Fruit fly (Drosophila melanogaster) whole organism, embryonic: ENCODE data around the gene phol.

Experiments
- Aef1 ChIP-seq: fragments of 200-800 bp; sonication (Bioruptor generic); IDR thresholded peaks from 3 replicates; pipeline ENCODE4 v1.3.6; 2022; ENCODE audit warnings: missing biosample characterization, missing genetic modification characterization
- Awh ChIP-seq: fragments of 200-800 bp; sonication (Bioruptor generic); IDR thresholded peaks from 2 replicates; pipeline ENCODE4, ENCODE4 v1.3.6; 2022; ENCODE audit warnings: missing biosample characterization, missing genetic modification characterization
- BEAF-32 ChIP-seq: fragments of 200-800 bp; sonication (Bioruptor generic); optimal IDR thresholded peaks from 3 replicates; lab custom pipeline; 2017; ENCODE audit warnings: missing biosample characterization, missing genetic modification characterization, mild to moderate bottlenecking, moderate library complexity, missing genetic modification reagents
- CG11560 ChIP-seq: fragments of 200-800 bp; sonication (Bioruptor generic); IDR thresholded peaks from 3 replicates; pipeline ENCODE4 v1.3.6; 2022; ENCODE audit warnings: missing biosample characterization, missing genetic modification characterization
- CG13894 ChIP-seq: fragments of 200-800 bp; sonication (Bioruptor generic); optimal IDR thresholded peaks from 3 replicates; lab custom pipeline; 2018; ENCODE audit warnings: missing biosample characterization, mild to moderate bottlenecking, missing genetic modification characterization, moderate library complexity
- CG17829 ChIP-seq: fragments of 200-800 bp; optimal IDR thresholded peaks from 2 replicates; lab custom pipeline; 2019; ENCODE audit warnings: missing biosample characterization, mild to moderate bottlenecking, missing genetic modification characterization, moderate library complexity
- CG1792 ChIP-seq: fragments of 200-800 bp; sonication (Bioruptor generic); optimal IDR thresholded peaks from 2 replicates; lab custom pipeline; 2016; ENCODE audit warnings: missing biosample characterization, missing genetic modification characterization
- CG18011 ChIP-seq: fragments of 200-800 bp; sonication (Bioruptor generic); optimal IDR thresholded peaks from 2 replicates; lab custom pipeline; 2017; ENCODE audit warnings: missing biosample characterization, missing genetic modification characterization, mild to moderate bottlenecking, moderate library complexity, missing genotype
- CG18476 ChIP-seq: fragments of 200-800 bp; sonication (Bioruptor generic); optimal IDR thresholded peaks from 2 replicates; lab custom pipeline; 2016; ENCODE audit warnings: missing biosample characterization, mild to moderate bottlenecking, missing genetic modification characterization
- CG30403 ChIP-seq: fragments of 200-800 bp; sonication (Bioruptor generic); optimal IDR thresholded peaks from 3 replicates; lab custom pipeline; 2016; ENCODE audit warnings: missing biosample characterization, missing genetic modification characterization
- CG3163 ChIP-seq: fragments of 200-800 bp; sonication (Bioruptor generic); optimal IDR thresholded peaks from 3 replicates; lab custom pipeline; 2016; ENCODE audit warnings: missing biosample characterization, missing genetic modification characterization
- CG3407 ChIP-seq: fragments of 200-800 bp; sonication (Bioruptor generic); optimal IDR thresholded peaks from 2 replicates; lab custom pipeline; 2018; ENCODE audit warnings: missing biosample characterization, mild to moderate bottlenecking, missing genetic modification characterization
- CG34224 ChIP-seq: fragments of 200-800 bp; sonication (Bioruptor generic); IDR thresholded peaks from 3 replicates; pipeline ENCODE4 v1.3.6; 2022; ENCODE audit warnings: missing biosample characterization, missing genetic modification characterization; ENCODE audit not compliant: partially characterized antibody
- CG3995 ChIP-seq: fragments of 200-800 bp; sonication (Bioruptor generic); optimal IDR thresholded peaks from 3 replicates; lab custom pipeline; 2016; ENCODE audit warnings: missing biosample characterization, missing genetic modification characterization
- CG5953 ChIP-seq: fragments of 200-800 bp; sonication (Bioruptor generic); IDR thresholded peaks from 2 replicates; pipeline ENCODE4 v1.3.6; 2022; ENCODE audit warnings: missing biosample characterization, missing genetic modification characterization
- CG6689 ChIP-seq: fragments of 200-800 bp; sonication (Bioruptor generic); IDR thresholded peaks from 2 replicates; pipeline ENCODE4 v1.3.6; 2022; ENCODE audit warnings: missing biosample characterization, missing genetic modification characterization
- CG8281 ChIP-seq: fragments of 200-800 bp; sonication (Bioruptor generic); optimal IDR thresholded peaks from 2 replicates; lab custom pipeline; 2018; ENCODE audit warnings: missing biosample characterization, mild to moderate bottlenecking, missing genetic modification characterization, moderate library complexity
- CG9876 ChIP-seq: fragments of 200-800 bp; sonication (Bioruptor generic); optimal IDR thresholded peaks from 2 replicates; lab custom pipeline; 2016; ENCODE audit warnings: missing biosample characterization, missing genetic modification characterization
- CkIIα-i1 ChIP-seq: fragments of 200-800 bp; sonication (Bioruptor generic); IDR thresholded peaks from 2 replicates; pipeline ENCODE4 v1.3.6; 2022; ENCODE audit warnings: missing biosample characterization, missing genetic modification characterization
- CrebB ChIP-seq: fragments of 200-800 bp; sonication (Bioruptor generic); optimal IDR thresholded peaks from 3 replicates; lab custom pipeline; 2018; ENCODE audit warnings: missing biosample characterization, mild to moderate bottlenecking, missing genetic modification characterization
- Dbx ChIP-seq: fragments of 200-800 bp; sonication (Bioruptor generic); IDR thresholded peaks from 3 replicates; pipeline ENCODE4 v1.3.6; 2022; ENCODE audit warnings: missing biosample characterization, missing genetic modification characterization
- Dek ChIP-seq: fragments of 200-800 bp; sonication (Bioruptor generic); optimal IDR thresholded peaks from 3 replicates; lab custom pipeline; 2019; ENCODE audit warnings: missing biosample characterization, mild to moderate bottlenecking, missing genetic modification characterization, moderate library complexity
- Dip3 ChIP-seq: fragments of 200-800 bp; sonication (Bioruptor generic); optimal IDR thresholded peaks from 3 replicates; lab custom pipeline; 2016; ENCODE audit warnings: missing biosample characterization, missing genetic modification characterization
- Dref ChIP-seq: fragments of 200-800 bp; sonication (Bioruptor generic); IDR thresholded peaks from 2 replicates; pipeline ENCODE4 v1.3.6; 2022; ENCODE audit warnings: missing biosample characterization, missing genetic modification characterization
- HmgD ChIP-seq: fragments of 200-800 bp; sonication (Bioruptor generic); optimal IDR thresholded peaks from 3 replicates; lab custom pipeline; 2016; ENCODE audit warnings: missing biosample characterization, missing genetic modification characterization
- Hr51 ChIP-seq, 2 experiments: fragments of 200-800 bp; sonication (Bioruptor generic); optimal IDR thresholded peaks; 2 replicates in 1 of 2; 3 replicates in 1 of 2; lab custom pipeline; 2016 to 2018; ENCODE audit warnings: missing biosample characterization in 2 of 2, missing genetic modification characterization in 2 of 2, mild to moderate bottlenecking in 1 of 2, moderate library complexity in 1 of 2
- Mes4 ChIP-seq: fragments of 200-800 bp; sonication (Bioruptor generic); optimal IDR thresholded peaks from 2 replicates; lab custom pipeline; 2016; ENCODE audit warnings: missing biosample characterization, missing genetic modification characterization
- Myb ChIP-seq: fragments of 200-800 bp; sonication (Bioruptor generic); optimal IDR thresholded peaks from 2 replicates; lab custom pipeline; 2016; ENCODE audit warnings: missing biosample characterization, missing genetic modification characterization
- Scr ChIP-seq: fragments of 200-800 bp; sonication (Bioruptor generic); IDR thresholded peaks from 2 replicates; pipeline ENCODE4 v1.3.6; 2022; ENCODE audit warnings: missing biosample characterization, missing genetic modification characterization; ENCODE audit not compliant: partially characterized antibody
- Sry-δ ChIP-seq: fragments of 200-800 bp; sonication (Bioruptor generic); optimal IDR thresholded peaks from 2 replicates; lab custom pipeline; 2016; ENCODE audit warnings: missing biosample characterization, missing genetic modification characterization
- Xbp1 ChIP-seq: fragments of 200-800 bp; sonication (Bioruptor generic); optimal IDR thresholded peaks from 3 replicates; lab custom pipeline; 2016; ENCODE audit warnings: missing biosample characterization, mild to moderate bottlenecking, missing genetic modification characterization
- bab2 ChIP-seq: fragments of 200-800 bp; sonication (Bioruptor generic); optimal IDR thresholded peaks from 2 replicates; lab custom pipeline; 2016; ENCODE audit warnings: missing biosample characterization, missing genetic modification characterization
- bsh ChIP-seq, 2 experiments: fragments of 200-800 bp; sonication (Bioruptor generic); optimal IDR thresholded peaks; 2 replicates each; lab custom pipeline; 2017 to 2018; ENCODE audit warnings: mild to moderate bottlenecking in 2 of 2, missing biosample characterization in 2 of 2, missing genetic modification characterization in 2 of 2, moderate library complexity in 1 of 2
- chif ChIP-seq, 2 experiments: fragments of 200-800 bp; sonication (Bioruptor generic); optimal IDR thresholded peaks; 3 replicates each; lab custom pipeline; 2016; ENCODE audit warnings: missing biosample characterization in 2 of 2, missing genetic modification characterization in 2 of 2
- dmrt99B ChIP-seq: fragments of 200-800 bp; sonication (Bioruptor generic); optimal IDR thresholded peaks from 2 replicates; lab custom pipeline; 2018; ENCODE audit warnings: missing biosample characterization, mild to moderate bottlenecking, missing genetic modification characterization, moderate library complexity
- dpn ChIP-seq, 2 experiments: fragments of 200-800 bp; sonication (Bioruptor generic); optimal IDR thresholded peaks; 3 replicates each; lab custom pipeline; 2016; ENCODE audit warnings: missing biosample characterization in 2 of 2, missing genetic modification characterization in 2 of 2
- dysf ChIP-seq: fragments of 200-800 bp; sonication (Bioruptor generic); IDR thresholded peaks from 3 replicates; pipeline ENCODE4 v1.3.6; 2022; ENCODE audit warnings: missing biosample characterization, missing genetic modification characterization
- eyg ChIP-seq: fragments of 200-800 bp; sonication (Bioruptor generic); optimal IDR thresholded peaks from 3 replicates; lab custom pipeline; 2016; ENCODE audit warnings: missing biosample characterization, missing genetic modification characterization
- ham ChIP-seq: fragments of 200-800 bp; sonication (Bioruptor generic); IDR thresholded peaks from 2 replicates; pipeline ENCODE4 v1.3.6; 2022; ENCODE audit warnings: missing biosample characterization, missing genetic modification characterization
- her ChIP-seq: fragments of 200-800 bp; sonication (Bioruptor generic); optimal IDR thresholded peaks from 2 replicates; lab custom pipeline; 2016; ENCODE audit warnings: missing biosample characterization, missing genetic modification characterization
- ken ChIP-seq: fragments of 200-800 bp; sonication (Bioruptor generic); IDR thresholded peaks from 3 replicates; pipeline ENCODE4 v1.3.6; 2022; ENCODE audit warnings: missing biosample characterization, missing genetic modification characterization
- lilli ChIP-seq: fragments of 200-800 bp; sonication (Bioruptor generic); optimal IDR thresholded peaks from 3 replicates; lab custom pipeline; 2016; ENCODE audit warnings: missing biosample characterization, missing genetic modification characterization
- lov ChIP-seq, 2 experiments: fragments of 200-800 bp in 1 of 2; fragments of >200 bp in 1 of 2; sonication (Bioruptor generic) in 1 of 2; IDR thresholded peaks in 1 of 2; optimal IDR thresholded peaks in 1 of 2; 2 replicates in 1 of 2; 3 replicates in 1 of 2; pipeline versions ENCODE4 v1.3.6 to Lab custom; 2017 to 2022; ENCODE audit warnings: missing biosample characterization in 1 of 2, missing genetic modification characterization in 1 of 2
- mam ChIP-seq: fragments of 200-800 bp; sonication (Bioruptor generic); optimal IDR thresholded peaks from 3 replicates; lab custom pipeline; 2016; ENCODE audit warnings: missing biosample characterization, missing genetic modification characterization
- pb ChIP-seq: fragments of 200-800 bp; sonication (Bioruptor generic); optimal IDR thresholded peaks from 3 replicates; lab custom pipeline; 2016; ENCODE audit warnings: missing biosample characterization, missing genetic modification characterization
- pum ChIP-seq: fragments of 200-800 bp; sonication (Bioruptor generic); optimal IDR thresholded peaks from 2 replicates; lab custom pipeline; 2016; ENCODE audit warnings: missing biosample characterization, missing genetic modification characterization
- sc ChIP-seq, 3 experiments: fragments of >200 bp in 2 of 3; fragments of 200-800 bp in 1 of 3; sonication (Bioruptor generic) in 1 of 3; optimal IDR thresholded peaks; 2 replicates in 2 of 3; 3 replicates in 1 of 3; lab custom pipeline; 2017; ENCODE audit warnings: mild to moderate bottlenecking in 1 of 3, missing biosample characterization in 1 of 3, missing genetic modification characterization in 1 of 3, missing genetic modification reagents in 1 of 3
- seq ChIP-seq: fragments of 200-800 bp; sonication (Bioruptor generic); IDR thresholded peaks from 2 replicates; pipeline ENCODE4 v1.3.6; 2022; ENCODE audit warnings: missing biosample characterization, missing genetic modification characterization
- ssp ChIP-seq: fragments of 200-800 bp; sonication (Bioruptor generic); IDR thresholded peaks from 2 replicates; pipeline ENCODE4 v1.3.6; 2022; ENCODE audit warnings: missing biosample characterization, missing genetic modification characterization
- unc-4 ChIP-seq: fragments of 200-800 bp; sonication (Bioruptor generic); IDR thresholded peaks from 2 replicates; pipeline ENCODE4 v1.3.6; 2022; ENCODE audit warnings: missing biosample characterization, missing genetic modification characterization; ENCODE audit not compliant: partially characterized antibody

phol gene

dm6 chr3L:9435315-9435714, 20.8 kb downstream of the phol start, which contains the start of gene CG42526:
TSS of gene CG42526 (minus strand) at chr3L:9435399.
- TF ChIP-seq CG5953 (GFP tag; lab: Robert Waterston, UW) (no peak), ham (GFP tag; lab: Robert Waterston, UW) (no peak), Dek (no peak), her (peak; percentile 45), Myb (GFP tag; lab: Kevin White, UChicago) (peak; percentile 43), BEAF-32 (GFP tag; lab: Kevin White, UChicago) (peak; percentile 66), dysf (GFP tag; lab: Robert Waterston, UW) (no peak), Sry-δ (peak; percentile 82), Hr51 (GFP tag; optimal IDR thresholded peaks at IDR 0.05; lab: Kevin White, UChicago) (peak; percentile 28 to 50), CG1792 (GFP tag; lab: Kevin White, UChicago) (no peak), CG9876 (GFP tag; lab: Kevin White, UChicago) (no peak), CG34224 (GFP tag; lab: Robert Waterston, UW) (peak; percentile 55; the same call in 2 of the 3 replicates), dmrt99B (tag; lab: Kevin White, UChicago) (no peak), Dref (peak; percentile 44), CkIIα-i1 (no peak), CG18011 (GFP tag; lab: Kevin White, UChicago) (peak; percentile 20), CG3995 (peak; percentile 21), CG3407 (GFP tag; lab: Kevin White, UChicago) (no peak), Aef1 (GFP tag; lab: Robert Waterston, UW) (no peak), ken (peak; percentile 54; the same call in 2 of the 3 replicates), lilli (GFP tag; lab: Kevin White, UChicago) (peak; percentile 82), Dip3 (GFP tag; lab: Kevin White, UChicago) (peak; percentile 56), eyg (GFP tag; lab: Kevin White, UChicago) (peak; percentile 11), CG8281 (tag; lab: Kevin White, UChicago) (no peak), unc-4 (GFP tag; lab: Robert Waterston, UW) (peak; percentile 74), Dbx (GFP tag; lab: Robert Waterston, UW) (peak; percentile 39; the same call in 1 of the 3 replicates), pb (GFP tag; lab: Kevin White, UChicago) (peak; percentile 5), CG18476 (GFP tag; lab: Kevin White, UChicago) (no peak), mam (GFP tag; lab: Kevin White, UChicago) (no peak), CrebB (tag; lab: Kevin White, UChicago) (no peak), Xbp1 (GFP tag; lab: Kevin White, UChicago) (peak; percentile 54), CG3163 (GFP tag; lab: Kevin White, UChicago) (no peak), dpn (GFP tag; optimal IDR thresholded peaks at IDR 0.05; lab: Kevin White, UChicago) (peak in 1 of 2 experiments; percentile 58), CG6689 (no peak; the same call in 1 of the 2 replicates), Mes4 (GFP tag; lab: Kevin White, UChicago) (peak; percentile 27), bsh (GFP tag; optimal IDR thresholded peaks at IDR 0.05; lab: Kevin White, UChicago) (peak in 1 of 2 experiments; percentile 28), sc (optimal IDR thresholded peaks at IDR 0.05; lab: Kevin White, UChicago) (no peak), sc (GFP tag; optimal IDR thresholded peaks at IDR 0.05; lab: Kevin White, UChicago) (no peak), chif (GFP tag; optimal IDR thresholded peaks at IDR 0.05; lab: Kevin White, UChicago) (peak in 1 of 2 experiments; percentile 39), ssp (GFP tag; lab: Robert Waterston, UW) (no peak), HmgD (GFP tag; lab: Kevin White, UChicago) (no peak), CG17829 (tag; lab: Kevin White, UChicago) (peak; percentile 31), Scr (GFP tag; lab: Robert Waterston, UW) (peak; percentile 57), Awh (GFP tag; lab: Robert Waterston, UW) (no peak), CG13894 (tag; lab: Kevin White, UChicago) (peak; percentile 4), seq (GFP tag; lab: Robert Waterston, UW) (0 out of 2 replicates have a peak, but pooled peaks have one; percentile 12), pum (GFP tag; lab: Kevin White, UChicago) (no peak), bab2 (GFP tag; lab: Kevin White, UChicago) (peak; percentile 56), CG11560 (tag; lab: Robert Waterston, UW) (peak; percentile 78; the same call in 2 of the 3 replicates), CG30403 (GFP tag; lab: Kevin White, UChicago) (peak; percentile 66), lov (optimal IDR thresholded peaks at IDR 0.05; lab: Kevin White, UChicago) (no peak), lov (GFP tag; IDR thresholded peaks at IDR 0.05; lab: Robert Waterston, UW) (no peak)
